Worm (Caenorhabditis elegans) whole organism, L4 larva: ENCODE results near the gene srh-22.

ENCODE experiments used
- ama-1 ChIP-seq: fragments of 150-350 bp; optimal IDR thresholded peaks from 2 replicates; lab custom pipeline; 2014; ENCODE audit warnings: inconsistent platforms, mixed read lengths
- ceh-44 ChIP-seq: fragments of 200-800 bp; sonication (Bioruptor generic); IDR thresholded peaks from 2 replicates; pipeline ENCODE4 v1.3.6; 2022; ENCODE audit warnings: missing genetic modification reagents, missing genetic modification characterization, missing compliant biosample characterization
- nhr-102 ChIP-seq: sonication (generic microtip); optimal IDR thresholded peaks from 2 replicates; lab custom pipeline; 2016; ENCODE audit warnings: mild to moderate bottlenecking, missing genetic modification characterization, moderate library complexity, missing compliant biosample characterization
- nhr-28 ChIP-seq: fragments of 150-350 bp; optimal IDR thresholded peaks from 2 replicates; lab custom pipeline; 2014; ENCODE audit warnings: missing biosample characterization, missing genetic modification characterization

DNA sequence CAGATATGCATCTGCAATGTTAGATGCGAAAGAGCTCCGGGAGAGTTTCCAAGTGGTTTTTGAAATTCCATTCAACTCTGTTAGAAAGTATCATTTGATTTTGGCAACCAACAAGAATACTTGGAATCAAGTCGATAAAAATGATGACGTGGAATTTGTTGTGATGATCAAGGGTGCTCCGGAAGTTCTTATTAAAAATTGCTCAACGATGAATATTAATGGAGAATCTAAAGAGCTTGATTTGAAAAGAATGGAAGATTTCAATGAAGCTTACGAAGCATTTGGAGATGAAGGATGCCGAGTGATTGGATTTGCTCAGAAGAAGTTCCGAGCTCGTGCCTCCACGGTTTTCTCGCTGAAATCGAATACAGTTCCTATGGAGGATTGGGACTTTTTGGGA lies 15.2 kb downstream of the srh-22 start:
- TF ChIP-seq ceh-44 (GFP tag; lab: Robert Waterston, UW) (no peak), nhr-28 (tag; lab: Kevin White, UChicago) (no peak), ama-1 (lab: Kevin White, UChicago) (no peak), nhr-102 (tag; lab: Kevin White, UChicago) (no peak)
